Fruit fly (Drosophila melanogaster): Measurements from ENCODE around the gene CG33644.

CG33644 gene

dm6 chr2L:13532524-13532923, 639 bp downstream of the CG33644 start, which contains the start of gene CG33645:
TSS of gene CG33645 (plus strand) at chr2L:13532824.
- TF ChIP-seq CG7928 (GFP tag; optimal IDR thresholded peaks at IDR 0.05) (no peak), CG3407 (GFP tag; optimal IDR thresholded peaks at IDR 0.05) (no peak), vvl (GFP tag; IDR thresholded peaks at IDR 0.05) (no peak), fru (optimal IDR thresholded peaks at IDR 0.05) (no peak)

- TF ChIP-seq hbn (GFP tag; IDR thresholded peaks at IDR 0.05; ENCODE audit: partially characterized antibody) (no peak), gt (GFP tag; IDR thresholded peaks at IDR 0.05) (no peak), cwo (GFP tag; optimal IDR thresholded peaks at IDR 0.05) (no peak), CG8944 (GFP tag; optimal IDR thresholded peaks at IDR 0.05) (no peak), CG7963 (GFP tag; IDR thresholded peaks at IDR 0.05; ENCODE audit: partially characterized antibody) (no peak), CG6683 (GFP tag; optimal IDR thresholded peaks at IDR 0.05) (no peak), ase (GFP tag; IDR thresholded peaks at IDR 0.05) (no peak), HLH4C (GFP tag; IDR thresholded peaks at IDR 0.05; ENCODE audit: partially characterized antibody) (no peak), Spps (tag; optimal IDR thresholded peaks at IDR 0.05) (no peak), shn (GFP tag; optimal IDR thresholded peaks at IDR 0.05) (no peak), CG3838 (GFP tag; optimal IDR thresholded peaks at IDR 0.05) (no peak), Pdp1 (GFP tag; optimal IDR thresholded peaks at IDR 0.05) (no peak)
Observed at dm6 chr2L:13535678-13536077, 3.8 kb downstream of the CG33644 start, which contains the start of gene CG15638. TSS of gene CG15638 (minus strand) at chr2L:13535778.

dm6 chr2L:13540704-13541103, 8.8 kb downstream of the CG33644 start, which contains the start of gene CG16852:
TSS of gene CG16852 (plus strand) at chr2L:13540751.
- TF ChIP-seq CG10979 (tag; optimal IDR thresholded peaks at IDR 0.05): peak; percentile 56
- no peak for TF ChIP-seq CG2202 (tag; optimal IDR thresholded peaks at IDR 0.05)
- no peak for TF ChIP-seq Gug (GFP tag; IDR thresholded peaks at IDR 0.05)
- TF ChIP-seq CTCF (GFP tag; optimal IDR thresholded peaks at IDR 0.05): peak; percentile 79

- TF ChIP-seq gt (GFP tag; IDR thresholded peaks at IDR 0.05) (no peak), lbe (GFP tag; optimal IDR thresholded peaks at IDR 0.05) (no peak)
Observed at dm6 chr2L:13541968-13542367, 10.1 kb downstream of the CG33644 start, which contains the start of gene CG16853. TSS of gene CG16853 (plus strand) at chr2L:13542268.

- TF ChIP-seq CG7271 (tag; optimal IDR thresholded peaks at IDR 0.05): no peak
- TF ChIP-seq sens (GFP tag): peak; percentile 50
Observed at dm6 chr2L:13542476-13542875, 10.6 kb downstream of the CG33644 start, which contains the start of gene CG9263. TSS of gene CG9263 (minus strand) at chr2L:13542576.

dm6 chr2L:13545678-13546077, 13.8 kb downstream of the CG33644 start:
- TF ChIP-seq Drgx (GFP tag; IDR thresholded peaks at IDR 0.05) (peak; percentile 59), bsh (GFP tag; optimal IDR thresholded peaks at IDR 0.05) (peak in 1 of 2 experiments; percentile 95), cato (GFP tag; optimal IDR thresholded peaks at IDR 0.05; ENCODE audit: borderline replicate concordance) (no peak), CG15073 (GFP tag; optimal IDR thresholded peaks at IDR 0.05) (no peak), CG14710 (tag; optimal IDR thresholded peaks at IDR 0.05) (no peak), CG7987 (GFP tag; optimal IDR thresholded peaks at IDR 0.05) (no peak), sug (tag; optimal IDR thresholded peaks at IDR 0.05) (no peak), CG18599 (GFP tag; optimal IDR thresholded peaks at IDR 0.05) (no peak), Aef1 (GFP tag; IDR thresholded peaks at IDR 0.05) (0 out of 3 replicates have a peak, but pooled peaks have one; percentile 14), CG7963 (GFP tag; IDR thresholded peaks at IDR 0.05; ENCODE audit: partially characterized antibody) (no peak), CG7556 (GFP tag; optimal IDR thresholded peaks at IDR 0.05) (no peak), Bgb (GFP tag; IDR thresholded peaks at IDR 0.05; ENCODE audit: partially characterized antibody) (no peak), lbe (GFP tag; optimal IDR thresholded peaks at IDR 0.05) (no peak), CG11723 (GFP tag; optimal IDR thresholded peaks at IDR 0.05) (no peak), kah (GFP tag; optimal IDR thresholded peaks at IDR 0.05) (no peak), sens (GFP tag) (peak; percentile 69), CG16815 (GFP tag; optimal IDR thresholded peaks at IDR 0.05) (no peak), CrebB (tag; optimal IDR thresholded peaks at IDR 0.05) (no peak), pfk (GFP tag; optimal IDR thresholded peaks at IDR 0.05) (no peak), CG10209 (GFP tag; optimal IDR thresholded peaks at IDR 0.05) (no peak), ro (GFP tag; IDR thresholded peaks at IDR 0.05) (no peak), CG13894 (tag; optimal IDR thresholded peaks at IDR 0.05) (peak; percentile 92)

All from whole organism, embryonic.